Fruit fly (Drosophila melanogaster): ENCODE data around the gene PTPMT1.

The PTPMT1 gene

DNA sequence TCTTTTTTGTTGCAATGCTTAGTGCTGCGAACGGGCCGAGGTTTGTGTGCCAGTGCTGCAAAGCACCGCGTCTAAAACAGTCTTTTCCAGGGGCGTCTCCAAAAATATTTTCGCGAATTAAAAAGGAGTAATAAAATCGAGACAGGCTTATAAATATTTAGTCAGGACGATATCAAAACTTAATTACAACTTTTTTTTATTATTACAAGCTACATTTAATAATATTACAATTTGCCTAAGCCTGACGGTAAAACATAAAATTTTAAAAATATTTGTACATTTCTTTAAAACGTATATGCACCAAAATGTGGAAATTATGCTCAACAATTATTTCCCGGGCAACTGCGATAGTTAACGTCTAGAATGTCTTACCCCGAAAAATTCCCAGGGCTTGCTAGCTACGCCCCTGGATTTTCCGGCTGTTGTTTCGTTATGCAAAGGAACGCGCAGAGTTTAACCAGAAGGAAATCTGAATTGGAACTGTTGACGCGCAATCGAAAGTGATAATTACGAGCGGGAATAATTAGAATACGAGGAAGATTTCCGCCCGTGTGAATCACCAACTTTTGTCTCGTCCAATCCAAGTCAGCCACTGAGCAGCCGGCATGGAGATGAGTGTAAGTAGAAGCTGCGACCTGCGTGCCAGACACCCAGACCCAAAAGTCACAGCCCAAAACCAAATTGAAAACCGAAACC, at the start of gene PTPMT1, which contains the start of gene Hrd3 (continued):
- peak; percentile 96 for TF ChIP-seq CG9609 (GFP tag; optimal IDR thresholded peaks at IDR 0.05)
- no peak for TF ChIP-seq pita (GFP tag; optimal IDR thresholded peaks at IDR 0.05)
- TF ChIP-seq Max (GFP tag; optimal IDR thresholded peaks at IDR 0.05), result peak; percentile 99
- peak; percentile 98 for TF ChIP-seq pho (GFP tag; optimal IDR thresholded peaks at IDR 0.05)
- peak; percentile 98 for TF ChIP-seq CG30431 (GFP tag; optimal IDR thresholded peaks at IDR 0.05)
- peak; percentile 97 for TF ChIP-seq tx (GFP tag; optimal IDR thresholded peaks at IDR 0.05)
- peak; percentile 94 for TF ChIP-seq CG17328 (GFP tag; IDR thresholded peaks at IDR 0.05)
- peak; percentile 97 for TF ChIP-seq Rfx (GFP tag; IDR thresholded peaks at IDR 0.05)
- peak; percentile 92 for TF ChIP-seq CrebB (tag; optimal IDR thresholded peaks at IDR 0.05)
- peak; percentile 24; the same call in 1 of the 2 replicates for TF ChIP-seq CG13287 (GFP tag; IDR thresholded peaks at IDR 0.05; ENCODE audit: partially characterized antibody)
- peak; percentile 99 for TF ChIP-seq Pdp1 (GFP tag; optimal IDR thresholded peaks at IDR 0.05)
- peak; percentile 89 for TF ChIP-seq dan (GFP tag; IDR thresholded peaks at IDR 0.05)
- TF ChIP-seq CG10267 (tag; optimal IDR thresholded peaks at IDR 0.05), result peak; percentile 98
- peak; percentile 99 for TF ChIP-seq CG4328 (GFP tag; optimal IDR thresholded peaks at IDR 0.05)
- no peak for TF ChIP-seq D (optimal IDR thresholded peaks at IDR 0.05)
- TF ChIP-seq D (GFP tag; optimal IDR thresholded peaks at IDR 0.05), result peak; percentile 99
- TF ChIP-seq CG10366 (GFP tag; IDR thresholded peaks at IDR 0.05), result peak; percentile 93
- TF ChIP-seq wor (GFP tag; IDR thresholded peaks at IDR 0.05), result peak; percentile 94
- peak; percentile 98 for TF ChIP-seq CG13624 (GFP tag; optimal IDR thresholded peaks at IDR 0.05)
- peak; percentile 96 for TF ChIP-seq CG32532 (GFP tag; IDR thresholded peaks at IDR 0.05)
- TF ChIP-seq CG18262 (tag; optimal IDR thresholded peaks at IDR 0.05), result peak; percentile 99
- peak; percentile 100 for TF ChIP-seq Sox100B (GFP tag; optimal IDR thresholded peaks at IDR 0.05)
- TF ChIP-seq al (GFP tag; IDR thresholded peaks at IDR 0.05), result peak; percentile 94
- no peak for TF ChIP-seq Doc3 (GFP tag; IDR thresholded peaks at IDR 0.05; ENCODE audit: partially characterized antibody)
- peak; percentile 99 for TF ChIP-seq CG12104 (GFP tag; optimal IDR thresholded peaks at IDR 0.05)
- TF ChIP-seq HLH4C (GFP tag; IDR thresholded peaks at IDR 0.05; ENCODE audit: partially characterized antibody), result no peak
- TF ChIP-seq CG10147 (GFP tag; optimal IDR thresholded peaks at IDR 0.05), result peak; percentile 98
- TF ChIP-seq CG30020 (tag; optimal IDR thresholded peaks at IDR 0.05), result peak; percentile 92
- peak; percentile 99 for TF ChIP-seq CG16815 (GFP tag; optimal IDR thresholded peaks at IDR 0.05)
- peak; percentile 99 for TF ChIP-seq CG7556 (GFP tag; optimal IDR thresholded peaks at IDR 0.05)
- peak; percentile 97 for TF ChIP-seq kni (GFP tag; optimal IDR thresholded peaks at IDR 0.05)
- TF ChIP-seq Sin3A (optimal IDR thresholded peaks at IDR 0.05), result peak; percentile 69
- peak; percentile 96 for TF ChIP-seq CG6813 (GFP tag; optimal IDR thresholded peaks at IDR 0.05)
- 0 out of 2 replicates have a peak, but pooled peaks have one; percentile 27 for TF ChIP-seq aop (GFP tag; IDR thresholded peaks at IDR 0.05)
- TF ChIP-seq CG2202 (tag; optimal IDR thresholded peaks at IDR 0.05), result peak; percentile 97
- peak; percentile 98 for TF ChIP-seq CG14710 (tag; optimal IDR thresholded peaks at IDR 0.05)
- peak; percentile 95 for TF ChIP-seq NK7.1 (GFP tag; optimal IDR thresholded peaks at IDR 0.05)
- TF ChIP-seq CG2120 (GFP tag; optimal IDR thresholded peaks at IDR 0.05), result peak; percentile 99
- peak; percentile 98 for TF ChIP-seq Fer1 (GFP tag; optimal IDR thresholded peaks at IDR 0.05)
- TF ChIP-seq hbn (GFP tag; IDR thresholded peaks at IDR 0.05; ENCODE audit: partially characterized antibody), result no peak
- peak; percentile 97 for TF ChIP-seq Fer2 (tag; optimal IDR thresholded peaks at IDR 0.05)
- peak; percentile 85 for TF ChIP-seq CG16779 (GFP tag; IDR thresholded peaks at IDR 0.05)
- TF ChIP-seq pb (GFP tag; optimal IDR thresholded peaks at IDR 0.05), result peak; percentile 97
- peak; percentile 97 for TF ChIP-seq Asciz (GFP tag; optimal IDR thresholded peaks at IDR 0.05)
- TF ChIP-seq CG8359 (GFP tag; optimal IDR thresholded peaks at IDR 0.05; ENCODE audit: borderline replicate concordance), result peak; percentile 93
- TF ChIP-seq CG13424 (tag; optimal IDR thresholded peaks at IDR 0.05), result peak; percentile 99
- peak; percentile 95 for TF ChIP-seq CG6272 (GFP tag; IDR thresholded peaks at IDR 0.05)
- TF ChIP-seq Sox102F (GFP tag; optimal IDR thresholded peaks at IDR 0.05), result peak; percentile 98
- TF ChIP-seq Drgx (GFP tag; IDR thresholded peaks at IDR 0.05), result peak; percentile 93
